Worm (Caenorhabditis elegans) whole organism, L2 larva: ENCODE results near the gene madd-3.

Source experiments
- C34F6.9 ChIP-seq: fragments of 150-350 bp; optimal IDR thresholded peaks from 2 replicates; lab custom pipeline; 2014; ENCODE audit warnings: missing biosample characterization, missing genetic modification characterization
- F13H6.1 ChIP-seq: sonication (generic microtip); optimal IDR thresholded peaks from 2 replicates; lab custom pipeline; 2016; ENCODE audit warnings: missing genetic modification characterization, missing compliant biosample characterization
- R02D3.7 ChIP-seq: fragments of 150-350 bp; optimal IDR thresholded peaks from 2 replicates; lab custom pipeline; 2014; ENCODE audit warnings: missing biosample characterization, missing genetic modification characterization
- Y55F3AM.14 ChIP-seq: fragments of 200-800 bp; sonication (Bioruptor generic); optimal IDR thresholded peaks from 2 replicates; lab custom pipeline; 2018; ENCODE audit warnings: mild to moderate bottlenecking, missing genetic modification characterization, missing compliant biosample characterization
- ZK546.5 ChIP-seq: sonication (generic microtip); optimal IDR thresholded peaks from 2 replicates; lab custom pipeline; 2017; ENCODE audit warnings: missing biosample characterization, missing genetic modification characterization
- alr-1 ChIP-seq: fragments of 150-350 bp; optimal IDR thresholded peaks from 2 replicates; lab custom pipeline; 2014; ENCODE audit warnings: missing biosample characterization, missing genetic modification characterization
- aly-2 ChIP-seq: fragments of 150-350 bp; optimal IDR thresholded peaks from 2 replicates; lab custom pipeline; 2014; ENCODE audit warnings: missing biosample characterization, missing genetic modification characterization
- crh-2 ChIP-seq: sonication (generic microtip); optimal IDR thresholded peaks from 2 replicates; lab custom pipeline; 2017; ENCODE audit warnings: missing biosample characterization, missing genetic modification characterization
- dmd-4 ChIP-seq: sonication (generic microtip); optimal IDR thresholded peaks from 2 replicates; lab custom pipeline; 2017; ENCODE audit warnings: missing biosample characterization, missing genetic modification characterization
- elt-3 ChIP-seq: sonication (generic microtip); optimal IDR thresholded peaks from 2 replicates; lab custom pipeline; 2017; ENCODE audit warnings: missing biosample characterization, missing genetic modification characterization
- fos-1 ChIP-seq: fragments of 150-350 bp; optimal IDR thresholded peaks from 2 replicates; lab custom pipeline; 2014; ENCODE audit warnings: missing biosample characterization, missing genetic modification characterization
- gmeb-1 ChIP-seq: fragments of 150-350 bp; optimal IDR thresholded peaks from 2 replicates; lab custom pipeline; 2014; ENCODE audit warnings: missing biosample characterization, missing genetic modification characterization
- lin-39 ChIP-seq: fragments of 150-350 bp; optimal IDR thresholded peaks from 2 replicates; lab custom pipeline; 2014; ENCODE audit warnings: missing biosample characterization, missing genetic modification reagents, missing genetic modification characterization
- lsy-2 ChIP-seq, 2 experiments: fragments of 150-350 bp in 1 of 2; sonication (generic microtip) in 1 of 2; optimal IDR thresholded peaks; 2 replicates each; lab custom pipeline; 2014 to 2017; ENCODE audit warnings: missing biosample characterization in 2 of 2, missing genetic modification characterization in 2 of 2
- mab-5 ChIP-seq: fragments of 150-350 bp; optimal IDR thresholded peaks from 2 replicates; lab custom pipeline; 2014; ENCODE audit warnings: missing biosample characterization, missing genetic modification characterization
- mdl-1 ChIP-seq, 2 experiments: fragments of 150-350 bp in 1 of 2; sonication (generic microtip) in 1 of 2; optimal IDR thresholded peaks; 2 replicates each; lab custom pipeline; 2017; ENCODE audit warnings: missing biosample characterization in 2 of 2, missing genetic modification characterization in 2 of 2
- nhr-10 ChIP-seq: sonication (generic microtip); optimal IDR thresholded peaks from 2 replicates; lab custom pipeline; 2017; ENCODE audit warnings: missing biosample characterization, missing genetic modification characterization
- nhr-11 ChIP-seq: fragments of 150-350 bp; optimal IDR thresholded peaks from 2 replicates; lab custom pipeline; 2014; ENCODE audit warnings: missing biosample characterization, missing genetic modification characterization
- nhr-23 ChIP-seq: fragments of 150-350 bp; optimal IDR thresholded peaks from 2 replicates; lab custom pipeline; 2014; ENCODE audit warnings: missing biosample characterization, missing genetic modification reagents, missing genetic modification characterization
- nhr-25 ChIP-seq: fragments of 150-350 bp; sonication (generic microtip); optimal IDR thresholded peaks from 3 replicates; lab custom pipeline; 2014; ENCODE audit warnings: missing biosample characterization, missing genetic modification characterization
- peb-1 ChIP-seq: fragments of 150-350 bp; optimal IDR thresholded peaks from 2 replicates; lab custom pipeline; 2014; ENCODE audit warnings: missing biosample characterization, missing genetic modification characterization
- skn-1 ChIP-seq: sonication (generic microtip); optimal IDR thresholded peaks from 2 replicates; lab custom pipeline; 2017; ENCODE audit warnings: missing biosample characterization, missing genetic modification characterization
- sma-3 ChIP-seq: sonication (generic microtip); optimal IDR thresholded peaks from 2 replicates; lab custom pipeline; 2016; ENCODE audit warnings: missing genetic modification reagents, missing genetic modification characterization, missing compliant biosample characterization
- snpc-4 ChIP-seq: fragments of 150-350 bp; optimal IDR thresholded peaks from 2 replicates; lab custom pipeline; 2014; ENCODE audit warnings: missing biosample characterization, missing genetic modification characterization
- unc-39 ChIP-seq: fragments of 150-350 bp; optimal IDR thresholded peaks from 2 replicates; lab custom pipeline; 2014; ENCODE audit warnings: missing biosample characterization, missing genetic modification characterization
- unc-55 ChIP-seq: fragments of 150-350 bp; sonication (generic microtip); optimal IDR thresholded peaks from 3 replicates; lab custom pipeline; 2014; ENCODE audit warnings: missing biosample characterization, missing genetic modification reagents, missing genetic modification characterization
- ztf-1 ChIP-seq: fragments of 200-800 bp; sonication (Bioruptor generic); conservative IDR thresholded peaks from 2 replicates; pipeline ENCODE4 v1.3.6; 2022; ENCODE audit warnings: missing genetic modification characterization, missing compliant biosample characterization
- ztf-11 ChIP-seq: sonication (generic microtip); optimal IDR thresholded peaks from 2 replicates; lab custom pipeline; 2017; ENCODE audit warnings: missing biosample characterization, missing genetic modification characterization
- ztf-4 ChIP-seq: fragments of 150-350 bp; optimal IDR thresholded peaks from 2 replicates; lab custom pipeline; 2014; ENCODE audit warnings: missing biosample characterization, missing genetic modification characterization

Gene madd-3

ce11 chrX:14296559-14296958, at the start of gene madd-3:
Gene madd-3, minus strand, starts transcription at chrX:14296659.
- TF ChIP-seq F13H6.1 (tag; lab: Kevin White, UChicago) (no peak), ztf-11 (tag; lab: Kevin White, UChicago) (no peak), nhr-25 (tag; lab: Kevin White, UChicago) (no peak), mab-5 (tag; lab: Kevin White, UChicago) (no peak), aly-2 (tag; lab: Kevin White, UChicago) (no peak), peb-1 (tag; lab: Kevin White, UChicago) (no peak), nhr-23 (tag; lab: Kevin White, UChicago) (no peak), gmeb-1 (tag; lab: Kevin White, UChicago) (no peak), nhr-10 (no peak), fos-1 (tag; lab: Kevin White, UChicago) (no peak), lsy-2 (tag; optimal IDR thresholded peaks at IDR 0.05; lab: Kevin White, UChicago) (no peak)

- TF ChIP-seq nhr-10 (no peak), C34F6.9 (tag; lab: Kevin White, UChicago) (no peak), fos-1 (tag; lab: Kevin White, UChicago) (no peak), gmeb-1 (tag; lab: Kevin White, UChicago) (no peak), skn-1 (tag; lab: Kevin White, UChicago) (no peak)
These were observed 43.9 kb upstream of the madd-3 start, which contains the start of gene sel-7 for ce11 chrX:14340381-14340780. Gene sel-7, minus strand, starts transcription at chrX:14340481.

ce11 chrX:14339723-14340122, 43.3 kb upstream of the madd-3 start:
- TF ChIP-seq skn-1 (tag; lab: Kevin White, UChicago) (no peak), unc-39 (tag; lab: Kevin White, UChicago) (no peak), ztf-4 (tag; lab: Kevin White, UChicago) (no peak), aly-2 (tag; lab: Kevin White, UChicago) (no peak), elt-3 (tag; lab: Kevin White, UChicago) (no peak), lin-39 (tag; lab: Kevin White, UChicago) (no peak)

DNA sequence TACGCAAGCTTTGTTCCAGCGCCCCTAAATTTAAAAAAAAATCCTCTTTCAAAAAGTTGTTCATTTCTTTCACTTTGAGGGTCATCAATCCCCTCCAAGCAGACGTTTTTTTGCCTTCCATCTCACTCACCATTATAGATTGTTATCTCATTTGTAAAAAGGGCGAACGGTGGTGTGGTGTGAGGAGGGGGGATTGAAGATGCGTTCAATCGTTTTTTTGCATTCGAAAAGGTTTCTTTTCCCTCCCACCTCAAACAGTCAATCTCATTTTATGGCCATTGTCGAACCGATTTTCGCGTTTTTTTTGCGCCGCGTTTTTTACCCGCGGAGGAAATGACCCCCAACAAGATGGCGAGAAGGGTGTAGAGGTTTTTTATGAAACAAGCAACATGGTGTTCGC, 42.4 kb upstream of the madd-3 start:
- no peak for TF ChIP-seq lsy-2 (tag; optimal IDR thresholded peaks at IDR 0.05; lab: Kevin White, UChicago)
- no peak for TF ChIP-seq Y55F3AM.14 (GFP tag; lab: Kevin White, UChicago)
- no peak for TF ChIP-seq mab-5 (tag; lab: Kevin White, UChicago)
- TF ChIP-seq snpc-4 (tag; lab: Kevin White, UChicago) = no peak
- no peak for TF ChIP-seq mdl-1 (tag; optimal IDR thresholded peaks at IDR 0.05; lab: Kevin White, UChicago)
- no peak for TF ChIP-seq nhr-11
- TF ChIP-seq ztf-11 (tag; lab: Kevin White, UChicago) = no peak
- no peak for TF ChIP-seq unc-39 (tag; lab: Kevin White, UChicago)
- no peak for TF ChIP-seq ztf-1
- TF ChIP-seq crh-2 (tag; lab: Kevin White, UChicago) = no peak
- TF ChIP-seq nhr-25 (tag; lab: Kevin White, UChicago) = no peak
- TF ChIP-seq alr-1 (tag; lab: Kevin White, UChicago) = no peak
- no peak for TF ChIP-seq C34F6.9 (tag; lab: Kevin White, UChicago)
- no peak for TF ChIP-seq ztf-4 (tag; lab: Kevin White, UChicago)
- no peak for TF ChIP-seq sma-3 (GFP tag; lab: Kevin White, UChicago)

DNA sequence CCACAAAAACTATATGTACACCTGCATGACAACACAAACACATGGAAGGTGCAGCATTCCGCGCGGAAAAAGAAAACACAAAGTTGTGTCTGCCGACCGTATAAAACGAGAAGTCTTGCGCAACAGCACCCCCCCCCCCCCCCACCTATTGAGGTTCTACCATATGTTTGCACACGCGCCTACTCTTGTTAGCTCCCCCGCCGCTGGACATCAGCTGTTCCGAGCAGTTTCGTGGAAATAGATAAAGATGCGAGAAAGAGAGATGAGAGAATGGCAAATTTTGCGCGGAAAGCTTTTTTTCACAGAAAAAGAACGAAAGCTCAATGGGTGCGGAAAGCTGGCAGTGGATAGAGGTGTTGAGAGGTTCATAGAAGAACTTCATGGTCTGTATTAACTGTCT, 39.2 kb upstream of the madd-3 start:
- TF ChIP-seq gmeb-1 (tag; lab: Kevin White, UChicago) (no peak), dmd-4 (tag; lab: Kevin White, UChicago) (no peak), ZK546.5 (tag; lab: Kevin White, UChicago) (no peak), peb-1 (tag; lab: Kevin White, UChicago) (no peak), sma-3 (GFP tag; lab: Kevin White, UChicago) (no peak), lsy-2 (tag; optimal IDR thresholded peaks at IDR 0.05; lab: Kevin White, UChicago) (no peak), fos-1 (tag; lab: Kevin White, UChicago) (no peak), unc-55 (GFP tag; lab: Kevin White, UChicago) (no peak)

DNA sequence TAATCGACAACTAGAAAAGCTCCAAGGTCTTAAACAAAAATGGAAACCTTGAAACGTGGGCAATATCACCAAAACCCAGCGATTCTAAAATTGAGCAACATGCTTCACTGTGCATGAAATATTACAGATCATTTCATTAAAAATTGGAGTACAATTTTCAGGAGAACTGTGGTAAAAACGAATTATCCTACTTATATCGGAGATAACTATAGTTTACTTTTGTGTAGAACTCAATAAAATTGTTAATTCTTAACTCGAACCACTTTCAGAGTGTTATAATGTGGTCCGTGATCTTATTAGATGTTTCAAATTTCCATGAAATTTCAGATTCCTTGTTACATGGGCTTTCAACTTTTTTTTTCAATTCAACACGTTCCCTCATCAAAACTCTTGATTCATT, 38.8 kb upstream of the madd-3 start, which contains the start of gene K04G11.1:
Gene K04G11.1, plus strand, starts transcription at position 301 of the 400 bp plus-strand sequence.
- TF ChIP-seq R02D3.7 (no peak), ztf-11 (tag; lab: Kevin White, UChicago) (no peak), nhr-10 (no peak), nhr-25 (tag; lab: Kevin White, UChicago) (no peak)
- TF ChIP-seq, all 48 proteins: peak for 0
